Fruit fly (Drosophila melanogaster): ENCODE measurements around the gene Abd-B.

Abd-B gene

dm6 chr3R:16941285-16941684, 30.8 kb downstream of the Abd-B start (continued):
- TF ChIP-seq prd (optimal IDR thresholded peaks at IDR 0.05), result no peak
- no peak; the same call in 2 of the 3 replicates for TF ChIP-seq prd (GFP tag; IDR thresholded peaks at IDR 0.05)
- no peak for TF ChIP-seq CG12391 (tag; optimal IDR thresholded peaks at IDR 0.05)
- TF ChIP-seq crol (GFP tag; IDR thresholded peaks at IDR 0.05), result 0 out of 2 replicates have a peak, but pooled peaks have one; percentile 11
- TF ChIP-seq gt (GFP tag; IDR thresholded peaks at IDR 0.05), result no peak
- no peak for TF ChIP-seq GATAe (GFP tag; conservative IDR thresholded peaks at IDR 0.05)
- TF ChIP-seq CG11696 (GFP tag; IDR thresholded peaks at IDR 0.05), result no peak
- TF ChIP-seq Dp (GFP tag; optimal IDR thresholded peaks at IDR 0.05), result no peak
- no peak for TF ChIP-seq NFAT (GFP tag; IDR thresholded peaks at IDR 0.05)
- TF ChIP-seq ase (GFP tag; IDR thresholded peaks at IDR 0.05), result no peak
- no peak for TF ChIP-seq Hsf (GFP tag; optimal IDR thresholded peaks at IDR 0.05)
- TF ChIP-seq CG8765 (GFP tag; IDR thresholded peaks at IDR 0.05), result no peak
- TF ChIP-seq CG15269 (tag; optimal IDR thresholded peaks at IDR 0.05), result no peak
- no peak for TF ChIP-seq CG9817 (tag; optimal IDR thresholded peaks at IDR 0.05)
- TF ChIP-seq CG15696 (tag; optimal IDR thresholded peaks at IDR 0.05), result peak; percentile 21
- no peak for TF ChIP-seq chif (GFP tag; optimal IDR thresholded peaks at IDR 0.05)
- TF ChIP-seq CG2202 (tag; optimal IDR thresholded peaks at IDR 0.05), result no peak
- no peak for TF ChIP-seq CG7271 (tag; optimal IDR thresholded peaks at IDR 0.05)
- TF ChIP-seq CG3407 (GFP tag; optimal IDR thresholded peaks at IDR 0.05), result no peak
- TF ChIP-seq CG2678 (tag; optimal IDR thresholded peaks at IDR 0.05), result no peak
- no peak for TF ChIP-seq CG15011 (GFP tag; optimal IDR thresholded peaks at IDR 0.05)
- no peak for TF ChIP-seq ato (GFP tag; IDR thresholded peaks at IDR 0.05; ENCODE audit: partially characterized antibody)
- TF ChIP-seq Rfx (GFP tag; IDR thresholded peaks at IDR 0.05), result no peak
- TF ChIP-seq CG10366 (GFP tag; IDR thresholded peaks at IDR 0.05), result no peak
- TF ChIP-seq Hmx (GFP tag; optimal IDR thresholded peaks at IDR 0.05), result no peak
- no peak for TF ChIP-seq toy (GFP tag; IDR thresholded peaks at IDR 0.05)
- TF ChIP-seq emc (GFP tag; optimal IDR thresholded peaks at IDR 0.05), result no peak
- TF ChIP-seq CG14050 (GFP tag; IDR thresholded peaks at IDR 0.05), result no peak
- TF ChIP-seq NC2α (GFP tag; optimal IDR thresholded peaks at IDR 0.05), result no peak
- 0 out of 2 replicates have a peak, but pooled peaks have one; percentile 11 for TF ChIP-seq CG6689 (GFP tag; IDR thresholded peaks at IDR 0.05)
- TF ChIP-seq CG18476 (GFP tag; optimal IDR thresholded peaks at IDR 0.05), result no peak
- no peak for TF ChIP-seq Nf-YB (GFP tag; optimal IDR thresholded peaks at IDR 0.05)
- no peak for TF ChIP-seq CG18011 (GFP tag; optimal IDR thresholded peaks at IDR 0.05)
- no peak for TF ChIP-seq nerfin-2 (GFP tag; IDR thresholded peaks at IDR 0.05; ENCODE audit: partially characterized antibody)
- no peak for TF ChIP-seq CG3163 (GFP tag; optimal IDR thresholded peaks at IDR 0.05)
- no peak for TF ChIP-seq bcd (GFP tag; optimal IDR thresholded peaks at IDR 0.05)
- TF ChIP-seq CG8281 (tag; optimal IDR thresholded peaks at IDR 0.05), result no peak
- peak; percentile 5 for TF ChIP-seq CG9727 (GFP tag; optimal IDR thresholded peaks at IDR 0.05)
- no peak for TF ChIP-seq mld (GFP tag; IDR thresholded peaks at IDR 0.05; ENCODE audit: partially characterized antibody)
- no peak for TF ChIP-seq Myb (GFP tag; optimal IDR thresholded peaks at IDR 0.05)

DNA sequence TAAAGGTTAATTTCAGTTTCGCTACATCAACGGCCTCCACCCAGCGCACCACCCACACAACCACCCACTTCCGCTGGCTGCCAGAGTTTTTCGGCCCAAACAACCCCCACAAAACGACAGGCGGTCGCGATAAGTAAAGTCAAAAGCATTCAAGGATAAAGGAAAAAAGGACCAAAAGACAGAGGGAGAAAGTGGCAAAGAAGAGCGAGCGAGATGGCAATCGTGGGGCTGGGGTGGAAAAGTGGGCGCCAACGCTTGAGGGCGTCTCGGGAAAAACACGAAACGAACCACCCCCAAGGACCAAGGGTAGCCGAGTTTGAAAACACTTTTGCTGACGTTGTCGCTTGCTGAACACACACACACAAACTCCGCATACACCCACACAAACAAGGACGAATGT, 31.5 kb downstream of the Abd-B start:
- TF ChIP-seq Nf-YC (tag; optimal IDR thresholded peaks at IDR 0.05) (peak; percentile 91), CG4328 (GFP tag; optimal IDR thresholded peaks at IDR 0.05) (no peak), ssp (GFP tag; IDR thresholded peaks at IDR 0.05) (no peak), CG10321 (GFP tag; IDR thresholded peaks at IDR 0.05) (peak; percentile 33; the same call in 1 of the 2 replicates), Pdp1 (GFP tag; optimal IDR thresholded peaks at IDR 0.05) (no peak), ac (GFP tag; optimal IDR thresholded peaks at IDR 0.05) (no peak), abd-A (tag; optimal IDR thresholded peaks at IDR 0.05) (peak; percentile 66), Nf-YB (GFP tag; optimal IDR thresholded peaks at IDR 0.05) (peak; percentile 75), CG3847 (GFP tag; IDR thresholded peaks at IDR 0.05) (no peak), bbx (GFP tag; IDR thresholded peaks at IDR 0.05; ENCODE audit: partially characterized antibody) (no peak), amos (GFP tag; IDR thresholded peaks at IDR 0.05; ENCODE audit: partially characterized antibody) (no peak), HLH4C (GFP tag; IDR thresholded peaks at IDR 0.05; ENCODE audit: partially characterized antibody) (no peak), ranshi (GFP tag; IDR thresholded peaks at IDR 0.05) (no peak), bowl (GFP tag; IDR thresholded peaks at IDR 0.05) (no peak), prd (optimal IDR thresholded peaks at IDR 0.05) (no peak), prd (GFP tag; IDR thresholded peaks at IDR 0.05) (no peak)

Measured in whole organism, embryonic.